Worm (Caenorhabditis elegans) whole organism, young adult: ENCODE results near the gene xbx-5.
A peak's percentile ranks its signal among the peaks of the same experiment; 100 is the strongest.

ENCODE experiments used
- D2030.7 ChIP-seq: fragments of 200-800 bp; sonication (Bioruptor generic); IDR thresholded peaks from 2 replicates; pipeline ENCODE4 v1.3.6; 2022; ENCODE audit warnings: missing genetic modification reagents, missing genetic modification characterization, missing compliant biosample characterization
- F22D6.2 ChIP-seq: sonication (generic microtip); optimal IDR thresholded peaks from 2 replicates; lab custom pipeline; 2016; ENCODE audit warnings: mild to moderate bottlenecking, missing genetic modification characterization, missing compliant biosample characterization
- F49E8.2 ChIP-seq: sonication (generic microtip); optimal IDR thresholded peaks from 3 replicates; lab custom pipeline; 2017; ENCODE audit warnings: missing genetic modification characterization, mild to moderate bottlenecking, missing compliant biosample characterization, antibody characterized with exemption, moderate library complexity; ENCODE audit not compliant: insufficient read depth
- Y79H2A.3 ChIP-seq: fragments of 200-800 bp; sonication (Bioruptor generic); conservative IDR thresholded peaks from 2 replicates; pipeline ENCODE4 v1.3.6; 2022; ENCODE audit warnings: missing genetic modification reagents, missing genetic modification characterization, missing compliant biosample characterization
- akir-1 ChIP-seq: fragments of 200-800 bp; sonication (Bioruptor generic); optimal IDR thresholded peaks from 2 replicates; lab custom pipeline; 2018; ENCODE audit warnings: mild to moderate bottlenecking, missing genetic modification characterization, moderate library complexity, missing compliant biosample characterization
- ama-1 ChIP-seq, 3 experiments: fragments of 150-350 bp in 1 of 3; sonication (generic microtip) in 2 of 3; optimal IDR thresholded peaks; 2 replicates each; lab custom pipeline; 2014 to 2018; ENCODE audit warnings: missing biosample characterization in 2 of 3, missing genetic modification characterization in 2 of 3, missing genetic modification reagents in 2 of 3
- aptf-2 ChIP-seq: fragments of 200-800 bp; sonication (Bioruptor generic); conservative IDR thresholded peaks from 2 replicates; pipeline ENCODE4 v1.3.6; 2022; ENCODE audit warnings: missing genetic modification reagents, missing genetic modification characterization, missing compliant biosample characterization
- aptf-3 ChIP-seq: fragments of 200-800 bp; sonication (Bioruptor generic); IDR thresholded peaks from 2 replicates; pipeline ENCODE4 v1.3.6; 2022; ENCODE audit warnings: missing genetic modification characterization, missing compliant biosample characterization
- bed-1 ChIP-seq: fragments of 200-800 bp; sonication (Bioruptor generic); IDR thresholded peaks from 2 replicates; pipeline ENCODE4 v1.3.6; 2022; ENCODE audit warnings: missing genetic modification reagents, missing genetic modification characterization, missing compliant biosample characterization
- cebp-1 ChIP-seq, 2 experiments: fragments of 200-800 bp in 1 of 2; sonication (Bioruptor generic) in 1 of 2; sonication (generic microtip) in 1 of 2; IDR thresholded peaks in 1 of 2; optimal IDR thresholded peaks in 1 of 2; 2 replicates each; pipeline versions ENCODE4 v1.3.6 to Lab custom; 2017 to 2022; ENCODE audit warnings: missing compliant biosample characterization in 2 of 2, missing genetic modification characterization in 2 of 2, mild to moderate bottlenecking in 1 of 2, missing genetic modification reagents in 1 of 2, moderate library complexity in 1 of 2
- cebp-2 ChIP-seq: fragments of 200-800 bp; sonication (Bioruptor generic); IDR thresholded peaks from 2 replicates; pipeline ENCODE4 v1.3.6; 2022; ENCODE audit warnings: missing genetic modification characterization, missing compliant biosample characterization
- ceh-40 ChIP-seq: fragments of 200-800 bp; sonication (Bioruptor generic); IDR thresholded peaks from 2 replicates; pipeline ENCODE4 v1.3.6; 2022; ENCODE audit warnings: missing genetic modification characterization, missing compliant biosample characterization
- chd-7 ChIP-seq: sonication (generic microtip); optimal IDR thresholded peaks from 2 replicates; lab custom pipeline; 2016; ENCODE audit warnings: mild to moderate bottlenecking, missing genetic modification characterization, moderate library complexity, missing compliant biosample characterization
- efl-1 ChIP-seq: fragments of 150-350 bp; optimal IDR thresholded peaks from 2 replicates; lab custom pipeline; 2014; ENCODE audit warnings: missing biosample characterization, missing genetic modification reagents, missing genetic modification characterization
- ets-4 ChIP-seq: fragments of 200-800 bp; sonication (Bioruptor generic); optimal IDR thresholded peaks from 2 replicates; lab custom pipeline; 2018; ENCODE audit warnings: mild to moderate bottlenecking, missing genetic modification characterization, missing compliant biosample characterization
- him-1 ChIP-seq: sonication (generic microtip); optimal IDR thresholded peaks from 2 replicates; lab custom pipeline; 2016; ENCODE audit warnings: missing genotype, missing genetic modification reagents, missing genetic modification characterization, missing compliant biosample characterization
- hmg-1.2 ChIP-seq: fragments of 200-800 bp; sonication (Bioruptor generic); IDR thresholded peaks from 2 replicates; pipeline ENCODE4 v1.3.6; 2022; ENCODE audit warnings: missing genetic modification reagents, missing genetic modification characterization, missing compliant biosample characterization
- hrde-1 ChIP-seq: sonication (generic microtip); optimal IDR thresholded peaks from 2 replicates; lab custom pipeline; 2016; ENCODE audit warnings: missing genetic modification characterization, mild to moderate bottlenecking, missing compliant biosample characterization, moderate library complexity, missing genotype, missing genetic modification reagents, borderline replicate concordance
- hsf-1 ChIP-seq: fragments of 200-800 bp; sonication (Bioruptor generic); IDR thresholded peaks from 2 replicates; pipeline ENCODE4 v1.3.6; 2022; ENCODE audit warnings: missing genetic modification reagents, missing genetic modification characterization, missing compliant biosample characterization
- lag-1 ChIP-seq: fragments of 200-800 bp; sonication (Bioruptor generic); IDR thresholded peaks from 2 replicates; pipeline ENCODE4 v1.3.6; 2022; ENCODE audit warnings: missing genetic modification reagents, missing genetic modification characterization, missing compliant biosample characterization
- lir-1 ChIP-seq: fragments of 200-800 bp; sonication (Bioruptor generic); conservative IDR thresholded peaks from 2 replicates; pipeline ENCODE4 v1.3.6; 2022; ENCODE audit warnings: missing genetic modification reagents, missing genetic modification characterization, missing compliant biosample characterization
- lsy-27 ChIP-seq: sonication (generic microtip); optimal IDR thresholded peaks from 2 replicates; lab custom pipeline; 2017; ENCODE audit warnings: missing genetic modification characterization, mild to moderate bottlenecking, missing compliant biosample characterization, antibody characterized with exemption, missing genotype, borderline replicate concordance; ENCODE audit not compliant: insufficient read depth
- mel-28 ChIP-seq: sonication (generic microtip); optimal IDR thresholded peaks from 2 replicates; lab custom pipeline; 2016; ENCODE audit warnings: borderline replicate concordance, mild to moderate bottlenecking, missing genetic modification characterization, missing compliant biosample characterization
- mxl-1 ChIP-seq: sonication (generic microtip); optimal IDR thresholded peaks from 2 replicates; lab custom pipeline; 2016; ENCODE audit warnings: missing genetic modification characterization, missing compliant biosample characterization
- nfya-2 ChIP-seq: fragments of 200-800 bp; sonication (Bioruptor generic); IDR thresholded peaks from 2 replicates; pipeline ENCODE4 v1.3.6; 2022; ENCODE audit warnings: missing genetic modification reagents, missing genetic modification characterization, missing compliant biosample characterization
- nfyb-1 ChIP-seq: fragments of 200-800 bp; sonication (Bioruptor generic); IDR thresholded peaks from 2 replicates; pipeline ENCODE4 v1.3.6; 2022; ENCODE audit warnings: missing genetic modification reagents, missing genetic modification characterization, missing compliant biosample characterization
- nhr-80 ChIP-seq: sonication (generic microtip); optimal IDR thresholded peaks from 2 replicates; lab custom pipeline; 2016; ENCODE audit warnings: missing genetic modification characterization, missing compliant biosample characterization
- nhr-90 ChIP-seq: sonication (generic microtip); optimal IDR thresholded peaks from 2 replicates; lab custom pipeline; 2016; ENCODE audit warnings: missing genotype, mild to moderate bottlenecking, missing genetic modification characterization, missing compliant biosample characterization
- rpc-1 ChIP-seq, 2 experiments: fragments of 150-350 bp in 1 of 2; sonication (generic microtip) in 1 of 2; optimal IDR thresholded peaks; 2 replicates each; lab custom pipeline; 2014 to 2018; ENCODE audit warnings: missing biosample characterization in 1 of 2, missing genetic modification characterization in 1 of 2, missing genetic modification reagents in 1 of 2, missing genotype in 1 of 2
- snpc-1.1 ChIP-seq: sonication (generic microtip); optimal IDR thresholded peaks from 2 replicates; lab custom pipeline; 2017; ENCODE audit warnings: missing genetic modification characterization, mild to moderate bottlenecking, missing compliant biosample characterization, antibody characterized with exemption, moderate library complexity, missing genotype, missing genetic modification reagents; ENCODE audit not compliant: insufficient read depth
- snpc-3.4 ChIP-seq: sonication (generic microtip); optimal IDR thresholded peaks from 2 replicates; lab custom pipeline; 2017; ENCODE audit warnings: missing genetic modification characterization, mild to moderate bottlenecking, missing compliant biosample characterization, antibody characterized with exemption, moderate library complexity, missing genotype, missing genetic modification reagents
- snpc-4 ChIP-seq, 5 experiments: fragments of 150-350 bp in 1 of 5; sonication (generic microtip) in 4 of 5; optimal IDR thresholded peaks; 2 replicates each; lab custom pipeline; 2014 to 2018; ENCODE audit warnings: missing genetic modification characterization in 5 of 5, missing biosample characterization in 3 of 5, antibody characterized with exemption in 2 of 5, mild to moderate bottlenecking in 2 of 5, missing compliant biosample characterization in 2 of 5, missing genotype in 2 of 5, moderate library complexity in 2 of 5, missing genetic modification reagents in 1 of 5
- tbp1 ChIP-seq: fragments of 200-800 bp; sonication (Bioruptor generic); optimal IDR thresholded peaks from 2 replicates; lab custom pipeline; 2018; ENCODE audit warnings: mild to moderate bottlenecking, missing genetic modification characterization, missing compliant biosample characterization
- tbx-9 ChIP-seq: sonication (generic microtip); optimal IDR thresholded peaks from 2 replicates; lab custom pipeline; 2016; ENCODE audit warnings: borderline replicate concordance, missing genetic modification characterization, inconsistent platforms, missing compliant biosample characterization
- xnd-1 ChIP-seq: sonication (generic microtip); optimal IDR thresholded peaks from 2 replicates; lab custom pipeline; 2016; ENCODE audit warnings: missing genotype, missing genetic modification reagents, missing genetic modification characterization, missing compliant biosample characterization
- zfh-2 ChIP-seq: fragments of 200-800 bp; sonication (Bioruptor generic); conservative IDR thresholded peaks from 2 replicates; pipeline ENCODE4 v1.3.6; 2022; ENCODE audit warnings: missing genetic modification reagents, missing genetic modification characterization, missing compliant biosample characterization
- ztf-26 ChIP-seq: sonication (generic microtip); optimal IDR thresholded peaks from 2 replicates; lab custom pipeline; 2017; ENCODE audit warnings: missing genetic modification characterization, missing compliant biosample characterization
- ztf-28 ChIP-seq: fragments of 200-800 bp; sonication (Bioruptor generic); IDR thresholded peaks from 2 replicates; pipeline ENCODE4 v1.3.6; 2022; ENCODE audit warnings: missing genetic modification reagents, missing genetic modification characterization, missing compliant biosample characterization

Gene xbx-5

ce11 chrIII:3786427-3786935 lies 17.8 kb downstream of the xbx-5 start, which contains the start of gene acy-3 (continued):
- TF ChIP-seq xnd-1 (no peak), nfyb-1 (no peak), him-1 (no peak), mxl-1 (tag; lab: Kevin White, UChicago) (no peak), ets-4 (GFP tag; lab: Kevin White, UChicago) (no peak), tbp1 (GFP tag; lab: Kevin White, UChicago) (peak; percentile 5), lag-1 (GFP tag; lab: Robert Waterston, UW) (no peak), D2030.7 (GFP tag; lab: Robert Waterston, UW) (no peak), hmg-1.2 (peak; percentile 73), F49E8.2 (tag; lab: Kevin White, UChicago) (no peak), lsy-27 (no peak), aptf-3 (GFP tag; lab: Robert Waterston, UW) (no peak), snpc-1.1 (no peak), ama-1 (optimal IDR thresholded peaks at IDR 0.05; lab: Kevin White, UChicago) (no peak), ama-1 (GFP tag; optimal IDR thresholded peaks at IDR 0.05; lab: Kevin White, UChicago) (no peak), cebp-1 (GFP tag; IDR thresholded peaks at IDR 0.05; lab: Robert Waterston, UW) (no peak), cebp-1 (tag; optimal IDR thresholded peaks at IDR 0.05; lab: Kevin White, UChicago) (peak; percentile 41), ceh-40 (GFP tag; lab: Robert Waterston, UW) (no peak), tbx-9 (tag; lab: Kevin White, UChicago) (no peak), cebp-2 (GFP tag; lab: Robert Waterston, UW) (no peak), bed-1 (GFP tag; lab: Robert Waterston, UW) (no peak), Y79H2A.3 (no peak), efl-1 (GFP tag; lab: Kevin White, UChicago) (no peak)

ce11 chrIII:3785094-3785493 lies 19.2 kb downstream of the xbx-5 start:
- peak; percentile 44 for TF ChIP-seq nhr-80
- no peak for TF ChIP-seq akir-1 (GFP tag; lab: Kevin White, UChicago)
- TF ChIP-seq, all 124 proteins: peak for 1

- TF ChIP-seq lag-1 (GFP tag; lab: Robert Waterston, UW) (no peak), D2030.7 (GFP tag; lab: Robert Waterston, UW) (no peak), lir-1 (GFP tag; lab: Robert Waterston, UW) (no peak), chd-7 (tag; lab: Kevin White, UChicago) (no peak), hrde-1 (tag; lab: Kevin White, UChicago) (no peak), snpc-3.4 (no peak), rpc-1 (optimal IDR thresholded peaks at IDR 0.05; lab: Kevin White, UChicago) (no peak), rpc-1 (tag; optimal IDR thresholded peaks at IDR 0.05; lab: Kevin White, UChicago) (no peak), mel-28 (tag; lab: Kevin White, UChicago) (no peak), F49E8.2 (tag; lab: Kevin White, UChicago) (no peak), ztf-28 (GFP tag; lab: Robert Waterston, UW) (no peak), nhr-90 (tag; lab: Kevin White, UChicago) (no peak), ztf-26 (tag; lab: Kevin White, UChicago) (no peak), hsf-1 (GFP tag; lab: Robert Waterston, UW) (no peak), nfya-2 (GFP tag; lab: Robert Waterston, UW) (no peak), akir-1 (GFP tag; lab: Kevin White, UChicago) (no peak), him-1 (no peak), F22D6.2 (tag; lab: Kevin White, UChicago) (no peak), snpc-4 (GFP tag; optimal IDR thresholded peaks at IDR 0.05; lab: Kevin White, UChicago) (no peak), snpc-4 (tag; optimal IDR thresholded peaks at IDR 0.05; lab: Kevin White, UChicago) (no peak), zfh-2 (GFP tag; lab: Robert Waterston, UW) (no peak), aptf-2 (no peak)
- TF ChIP-seq, all 124 proteins: peak for 0
Observed at ce11 chrIII:3783914-3784313, 20.4 kb downstream of the xbx-5 start.
